Worm (Caenorhabditis elegans) whole organism, L3 larva: ENCODE results near the gene B0035.3.

Experiments used
- ZK546.5 ChIP-seq: sonication (generic microtip); optimal IDR thresholded peaks from 2 replicates; lab custom pipeline; 2017; ENCODE audit warnings: missing biosample characterization, missing genetic modification characterization
- egl-27 ChIP-seq: sonication (generic microtip); optimal IDR thresholded peaks from 4 replicates; lab custom pipeline; 2017; ENCODE audit warnings: missing biosample characterization, missing genetic modification reagents, missing genetic modification characterization
- elt-2 ChIP-seq: sonication (generic microtip); optimal IDR thresholded peaks from 2 replicates; lab custom pipeline; 2016; ENCODE audit warnings: missing genetic modification reagents, mild to moderate bottlenecking, missing genetic modification characterization, missing compliant biosample characterization
- nhr-11 ChIP-seq: fragments of 150-350 bp; optimal IDR thresholded peaks from 2 replicates; lab custom pipeline; 2014; ENCODE audit warnings: missing biosample characterization, missing genetic modification characterization
- nhr-237 ChIP-seq: fragments of 150-350 bp; optimal IDR thresholded peaks from 2 replicates; lab custom pipeline; 2014; ENCODE audit warnings: missing biosample characterization, missing genetic modification characterization
- pqm-1 ChIP-seq: fragments of 150-350 bp; optimal IDR thresholded peaks from 2 replicates; lab custom pipeline; 2017; ENCODE audit warnings: missing biosample characterization, missing genetic modification characterization, inconsistent platforms
- ztf-11 ChIP-seq: fragments of 150-350 bp; optimal IDR thresholded peaks from 2 replicates; lab custom pipeline; 2014; ENCODE audit warnings: missing biosample characterization, missing genetic modification characterization

ce11 chrIV:11316106-11316505 is 1.3 kb upstream of the B0035.3 start:
- TF ChIP-seq pqm-1: no peak
- no peak for TF ChIP-seq nhr-237 (tag; lab: Kevin White, UChicago)
- TF ChIP-seq elt-2 (tag; lab: Kevin White, UChicago): no peak
- TF ChIP-seq nhr-11 (tag; lab: Kevin White, UChicago): no peak
- no peak for TF ChIP-seq ZK546.5 (tag; lab: Kevin White, UChicago)
- no peak for TF ChIP-seq ztf-11
- TF ChIP-seq egl-27 (tag; lab: Kevin White, UChicago): no peak
